Worm (Caenorhabditis elegans) whole organism, L1 larva: ENCODE data around the gene R07E4.1.

Experiments used
- C16A3.4 ChIP-seq: fragments of 150-350 bp; optimal IDR thresholded peaks from 2 replicates; lab custom pipeline; 2014; ENCODE audit warnings: missing biosample characterization, missing genetic modification characterization
- C34B4.2 ChIP-seq: sonication (generic microtip); optimal IDR thresholded peaks from 2 replicates; lab custom pipeline; 2017; ENCODE audit warnings: mild to moderate bottlenecking, missing genetic modification characterization, missing compliant biosample characterization
- Y116A8C.19 ChIP-seq: sonication (generic microtip); optimal IDR thresholded peaks from 2 replicates; lab custom pipeline; 2016; ENCODE audit warnings: missing compliant biosample characterization, missing genetic modification characterization, borderline replicate concordance
- ama-1 ChIP-seq: fragments of 150-350 bp; optimal IDR thresholded peaks from 2 replicates; lab custom pipeline; 2014
- blmp-1 ChIP-seq: fragments of 150-350 bp; optimal IDR thresholded peaks from 2 replicates; lab custom pipeline; 2014; ENCODE audit warnings: missing biosample characterization, missing genetic modification characterization
- ceh-8 ChIP-seq: fragments of 200-800 bp; sonication (Bioruptor generic); optimal IDR thresholded peaks from 2 replicates; lab custom pipeline; 2018; ENCODE audit warnings: mild to moderate bottlenecking, missing genetic modification characterization, moderate library complexity, missing compliant biosample characterization
- ceh-82 ChIP-seq, 3 experiments: fragments of 150-350 bp in 1 of 3; sonication (generic microtip) in 2 of 3; optimal IDR thresholded peaks; 2 replicates each; lab custom pipeline; 2014 to 2017; ENCODE audit warnings: missing biosample characterization in 3 of 3, missing genetic modification characterization in 3 of 3
- ceh-90 ChIP-seq: sonication (generic microtip); optimal IDR thresholded peaks from 2 replicates; lab custom pipeline; 2016; ENCODE audit warnings: missing genetic modification characterization, missing compliant biosample characterization
- ces-1 ChIP-seq: fragments of 150-350 bp; optimal IDR thresholded peaks from 2 replicates; lab custom pipeline; 2014; ENCODE audit warnings: missing biosample characterization, missing genetic modification reagents, missing genetic modification characterization
- efl-1 ChIP-seq, 4 experiments: fragments of 150-350 bp; optimal IDR thresholded peaks in 3 of 4; peaks in 1 of 4; 1 replicate in 1 of 4; 2 replicates in 3 of 4; lab custom pipeline; 2014; ENCODE audit warnings: missing biosample characterization in 2 of 4, missing genetic modification characterization in 2 of 4, missing genetic modification reagents in 2 of 4
- egl-13 ChIP-seq: sonication (generic microtip); optimal IDR thresholded peaks from 2 replicates; lab custom pipeline; 2016; ENCODE audit warnings: missing genotype, missing genetic modification reagents, missing genetic modification characterization, missing compliant biosample characterization
- egl-27 ChIP-seq, 2 experiments: fragments of 150-350 bp in 1 of 2; sonication (generic microtip); optimal IDR thresholded peaks; 3 replicates each; lab custom pipeline; 2017 to 2018; ENCODE audit warnings: missing biosample characterization in 2 of 2, missing genetic modification characterization in 2 of 2, missing genetic modification reagents in 2 of 2
- elt-2 ChIP-seq: sonication (generic microtip); optimal IDR thresholded peaks from 2 replicates; lab custom pipeline; 2016; ENCODE audit warnings: missing genetic modification characterization, mild to moderate bottlenecking, inconsistent platforms, missing compliant biosample characterization, missing genetic modification reagents
- elt-3 ChIP-seq, 6 experiments: fragments of 150-350 bp in 1 of 6; sonication (generic microtip); optimal IDR thresholded peaks; 2 replicates each; lab custom pipeline; 2017 to 2018; ENCODE audit warnings: missing biosample characterization in 6 of 6, missing genetic modification characterization in 6 of 6, inconsistent platforms in 1 of 6
- ets-5 ChIP-seq: fragments of 200-800 bp; sonication (Bioruptor generic); IDR thresholded peaks from 2 replicates; pipeline ENCODE4 v1.3.6; 2022; ENCODE audit warnings: missing genetic modification characterization, missing compliant biosample characterization
- fkh-10 ChIP-seq: sonication (generic microtip); optimal IDR thresholded peaks from 2 replicates; lab custom pipeline; 2017; ENCODE audit warnings: missing biosample characterization, missing genetic modification reagents, missing genetic modification characterization
- grh-1 ChIP-seq: fragments of 200-800 bp; sonication (Bioruptor generic); IDR thresholded peaks from 2 replicates; pipeline ENCODE4 v1.3.6; 2022; ENCODE audit warnings: missing genetic modification reagents, missing genetic modification characterization, missing compliant biosample characterization
- hlh-4 ChIP-seq: sonication (generic microtip); optimal IDR thresholded peaks from 2 replicates; lab custom pipeline; 2016; ENCODE audit warnings: mild to moderate bottlenecking, missing genetic modification characterization, missing compliant biosample characterization
- hpl-2 ChIP-seq: fragments of 150-350 bp; optimal IDR thresholded peaks from 2 replicates; lab custom pipeline; 2014; ENCODE audit warnings: missing biosample characterization, missing genetic modification reagents, missing genetic modification characterization
- irx-1 ChIP-seq: sonication (generic microtip); optimal IDR thresholded peaks from 2 replicates; lab custom pipeline; 2016; ENCODE audit warnings: missing genetic modification characterization, missing compliant biosample characterization
- isw-1 ChIP-seq: fragments of 200-800 bp; sonication (Bioruptor generic); IDR thresholded peaks from 2 replicates; pipeline ENCODE4 v1.3.6; 2022; ENCODE audit warnings: missing genetic modification characterization, missing compliant biosample characterization
- lin-14 ChIP-seq: fragments of 200-800 bp; sonication (Bioruptor generic); optimal IDR thresholded peaks from 2 replicates; lab custom pipeline; 2018; ENCODE audit warnings: mild to moderate bottlenecking, missing genetic modification characterization, moderate library complexity, missing compliant biosample characterization
- lin-15B ChIP-seq: fragments of 150-350 bp; sonication (generic microtip); optimal IDR thresholded peaks from 3 replicates; lab custom pipeline; 2014; ENCODE audit warnings: missing biosample characterization, missing genetic modification characterization
- lin-35 ChIP-seq, 2 experiments: fragments of 150-350 bp; optimal IDR thresholded peaks; 2 replicates each; lab custom pipeline; 2014; ENCODE audit warnings: missing biosample characterization in 2 of 2, missing genetic modification characterization in 2 of 2, missing genetic modification reagents in 2 of 2
- lin-39 ChIP-seq: fragments of 150-350 bp; optimal IDR thresholded peaks from 2 replicates; lab custom pipeline; 2014; ENCODE audit warnings: missing biosample characterization, missing genetic modification reagents, missing genetic modification characterization
- mef-2 ChIP-seq: fragments of 150-350 bp; optimal IDR thresholded peaks from 2 replicates; lab custom pipeline; 2014; ENCODE audit warnings: missing biosample characterization, missing genetic modification characterization
- mep-1 ChIP-seq: fragments of 150-350 bp; optimal IDR thresholded peaks from 2 replicates; lab custom pipeline; 2014; ENCODE audit warnings: missing biosample characterization, missing genetic modification characterization
- nhr-12 ChIP-seq: sonication (generic microtip); optimal IDR thresholded peaks from 2 replicates; lab custom pipeline; 2017; ENCODE audit warnings: missing biosample characterization, missing genetic modification characterization
- nhr-71 ChIP-seq: sonication (generic microtip); optimal IDR thresholded peaks from 2 replicates; lab custom pipeline; 2016; ENCODE audit warnings: mild to moderate bottlenecking, missing genetic modification characterization, moderate library complexity, missing compliant biosample characterization
- nhr-84 ChIP-seq: sonication (generic microtip); optimal IDR thresholded peaks from 2 replicates; lab custom pipeline; 2017; ENCODE audit warnings: missing biosample characterization, missing genetic modification characterization
- nhr-85 ChIP-seq: sonication (generic microtip); peaks from one replicate; lab custom pipeline; 2016; ENCODE audit warnings: missing genetic modification characterization, inconsistent platforms, missing compliant biosample characterization
- pag-3 ChIP-seq: sonication (generic microtip); optimal IDR thresholded peaks from 2 replicates; lab custom pipeline; 2017; ENCODE audit warnings: missing genetic modification characterization, mild to moderate bottlenecking, missing compliant biosample characterization, antibody characterized with exemption, borderline replicate concordance; ENCODE audit not compliant: insufficient read depth
- pax-3 ChIP-seq: fragments of 200-800 bp; sonication (Bioruptor generic); optimal IDR thresholded peaks from 2 replicates; lab custom pipeline; 2018; ENCODE audit warnings: mild to moderate bottlenecking, missing genetic modification characterization, moderate library complexity, missing compliant biosample characterization
- snpc-4 ChIP-seq: fragments of 150-350 bp; optimal IDR thresholded peaks from 2 replicates; lab custom pipeline; 2014; ENCODE audit warnings: missing biosample characterization, missing genetic modification characterization
- sup-37 ChIP-seq: fragments of 200-800 bp; sonication (Bioruptor generic); optimal IDR thresholded peaks from 2 replicates; lab custom pipeline; 2018; ENCODE audit warnings: mild to moderate bottlenecking, missing genetic modification characterization, missing compliant biosample characterization
- swsn-7 ChIP-seq: sonication (generic microtip); optimal IDR thresholded peaks from 2 replicates; lab custom pipeline; 2016; ENCODE audit warnings: missing genetic modification characterization, missing compliant biosample characterization
- tbx-2 ChIP-seq: sonication (generic microtip); optimal IDR thresholded peaks from 2 replicates; lab custom pipeline; 2016; ENCODE audit warnings: missing genetic modification characterization, missing compliant biosample characterization
- tlp-1 ChIP-seq: fragments of 150-350 bp; optimal IDR thresholded peaks from 2 replicates; lab custom pipeline; 2014; ENCODE audit warnings: missing biosample characterization, missing genetic modification characterization
- unc-130 ChIP-seq: fragments of 150-350 bp; optimal IDR thresholded peaks from 2 replicates; lab custom pipeline; 2017; ENCODE audit warnings: missing biosample characterization, missing genetic modification characterization, inconsistent platforms
- unc-30 ChIP-seq: sonication (generic microtip); optimal IDR thresholded peaks from 2 replicates; lab custom pipeline; 2017; ENCODE audit warnings: missing biosample characterization, missing genetic modification characterization
- unc-62 ChIP-seq: fragments of 150-350 bp; optimal IDR thresholded peaks from 2 replicates; lab custom pipeline; 2014; ENCODE audit warnings: missing biosample characterization, missing genetic modification reagents, missing genetic modification characterization
- unc-86 ChIP-seq: sonication (generic microtip); optimal IDR thresholded peaks from 2 replicates; lab custom pipeline; 2016; ENCODE audit warnings: missing genetic modification characterization, missing compliant biosample characterization
- zag-1 ChIP-seq: fragments of 150-350 bp; optimal IDR thresholded peaks from 2 replicates; lab custom pipeline; 2014; ENCODE audit warnings: missing biosample characterization, missing genetic modification characterization

The R07E4.1 gene

DNA sequence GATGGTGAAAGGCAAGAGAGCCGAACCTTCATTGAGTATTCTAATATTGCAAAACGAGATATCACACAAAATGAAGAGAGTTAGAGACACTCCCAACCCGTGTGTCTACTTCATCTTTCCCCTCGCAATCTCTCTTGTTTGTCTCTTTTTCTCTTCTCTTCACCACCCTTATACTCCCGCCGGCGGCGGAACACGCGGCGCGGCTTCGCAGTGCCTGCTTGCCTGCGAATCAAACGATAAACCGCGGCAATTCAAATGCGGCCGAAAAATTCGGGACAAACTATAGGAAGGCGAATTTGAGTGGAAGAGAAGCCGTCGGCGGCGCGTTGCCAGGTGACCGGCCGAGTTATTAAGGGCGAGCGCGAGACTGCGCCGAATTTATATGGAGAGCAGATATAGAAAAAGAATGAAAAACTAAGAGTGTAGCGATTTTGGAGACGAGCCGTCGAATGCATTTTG is 25.7 kb downstream of the R07E4.1 start, which contains the start of gene klp-13 (continued):
- no peak for TF ChIP-seq unc-30
- peak; percentile 41 for TF ChIP-seq sup-37 (GFP tag; lab: Kevin White, UChicago)
- TF ChIP-seq hpl-2 (GFP tag; lab: Kevin White, UChicago): no peak
- peak; percentile 85 for TF ChIP-seq mep-1 (tag; lab: Kevin White, UChicago)
- peak; percentile 85 for TF ChIP-seq pax-3
- TF ChIP-seq isw-1 (GFP tag; lab: Robert Waterston, UW): peak; percentile 55; the same call in 1 of the 2 replicates
- peak; percentile 72 for TF ChIP-seq fkh-10
- peak; percentile 72 to 90 (median 78) for TF ChIP-seq ceh-82 (tag; optimal IDR thresholded peaks at IDR 0.05; lab: Kevin White, UChicago)
- no peak for TF ChIP-seq hlh-4 (tag; lab: Kevin White, UChicago)
- peak; percentile 89 for TF ChIP-seq tbx-2 (tag; lab: Kevin White, UChicago)
- TF ChIP-seq nhr-85 (tag; lab: Kevin White, UChicago): peak; percentile 88
- peak; percentile 82 for TF ChIP-seq egl-13 (tag; lab: Kevin White, UChicago)
- peak; percentile 94 for TF ChIP-seq nhr-71 (tag; lab: Kevin White, UChicago)
- TF ChIP-seq Y116A8C.19 (tag; lab: Kevin White, UChicago): no peak
- peak; percentile 91 for TF ChIP-seq C16A3.4
- no peak for TF ChIP-seq ceh-90
- peak; percentile 88 for TF ChIP-seq swsn-7 (tag; lab: Kevin White, UChicago)
- no peak for TF ChIP-seq pag-3 (tag; lab: Kevin White, UChicago)
- TF ChIP-seq lin-39 (tag; lab: Kevin White, UChicago): peak; percentile 18
- TF ChIP-seq lin-35 (GFP tag; optimal IDR thresholded peaks at IDR 0.05; lab: Kevin White, UChicago): peak; percentile 92 to 97
- TF ChIP-seq blmp-1: peak; percentile 81
- TF ChIP-seq snpc-4 (tag; lab: Kevin White, UChicago): peak; percentile 5
- peak in 3 of 6 experiments; percentile 14 to 89 (median 20) for TF ChIP-seq elt-3 (tag; optimal IDR thresholded peaks at IDR 0.05; lab: Kevin White, UChicago)
- no peak for TF ChIP-seq tlp-1 (tag; lab: Kevin White, UChicago)
- peak; percentile 74 for TF ChIP-seq irx-1 (tag; lab: Kevin White, UChicago)
- peak; percentile 69 for TF ChIP-seq ceh-8
- peak; percentile 54 for TF ChIP-seq mef-2 (tag; lab: Kevin White, UChicago)
- no peak for TF ChIP-seq nhr-12 (tag; lab: Kevin White, UChicago)
- TF ChIP-seq ama-1 (lab: Kevin White, UChicago): peak; percentile 2
- TF ChIP-seq unc-86 (tag; lab: Kevin White, UChicago): peak; percentile 76
- peak; percentile 80 for TF ChIP-seq lin-15B
- TF ChIP-seq unc-130 (tag; lab: Kevin White, UChicago): peak; percentile 64

DNA sequence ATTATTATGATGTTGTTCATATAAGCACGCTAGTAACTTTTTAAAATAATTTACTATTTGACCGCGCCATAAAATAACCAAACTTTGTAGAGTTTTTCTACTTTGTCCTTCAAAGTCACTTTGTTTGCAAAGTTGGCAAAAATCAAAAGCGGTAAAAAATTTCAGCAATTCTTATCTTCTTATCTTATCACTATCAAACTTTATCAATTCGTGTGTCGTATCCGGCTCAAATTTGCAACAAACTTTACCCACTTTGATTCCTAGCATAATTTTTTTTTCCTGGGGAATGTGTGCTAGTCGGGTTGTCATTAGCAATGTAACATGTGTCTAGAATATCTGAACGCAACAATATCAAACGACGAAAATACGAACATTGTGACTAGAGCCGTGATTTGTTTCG is 26.8 kb downstream of the R07E4.1 start:
- TF ChIP-seq ces-1 (GFP tag; lab: Kevin White, UChicago) (no peak), blmp-1 (no peak), unc-86 (tag; lab: Kevin White, UChicago) (no peak), ets-5 (GFP tag; lab: Robert Waterston, UW) (no peak), efl-1 (optimal IDR thresholded peaks at IDR 0.05; lab: Kevin White, UChicago) (no peak), efl-1 (GFP tag; optimal IDR thresholded peaks at IDR 0.05 in 1 of 2; lab: Kevin White, UChicago) (peak in 1 of 2 experiments; percentile 17), hlh-4 (tag; lab: Kevin White, UChicago) (no peak), C34B4.2 (tag; lab: Kevin White, UChicago) (no peak), elt-2 (tag; lab: Kevin White, UChicago) (peak; percentile 72), unc-62 (GFP tag; lab: Kevin White, UChicago) (no peak)

DNA sequence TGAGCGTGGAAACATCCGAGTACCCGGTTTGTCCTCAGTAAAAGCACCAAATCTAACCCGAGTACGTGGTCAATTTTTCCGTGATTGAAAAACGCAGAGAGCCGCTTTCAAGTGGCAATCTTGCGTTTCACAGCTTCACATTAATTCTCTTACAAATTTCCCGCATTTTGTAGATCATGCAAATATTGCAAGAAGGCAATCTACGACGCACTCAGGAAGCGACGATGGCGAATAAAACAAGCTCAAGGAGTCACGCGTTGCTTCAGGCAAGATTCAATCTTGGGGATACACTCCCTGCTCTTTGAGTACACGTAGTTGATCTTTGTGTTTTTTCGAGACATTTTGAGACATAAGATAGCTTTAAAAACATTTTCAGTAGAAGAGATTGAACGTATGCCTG is 29.0 kb downstream of the R07E4.1 start:
- TF ChIP-seq nhr-84 (tag; lab: Kevin White, UChicago) (no peak), egl-27 (tag; optimal IDR thresholded peaks at IDR 0.05; lab: Kevin White, UChicago) (no peak), zag-1 (tag; lab: Kevin White, UChicago) (no peak), grh-1 (no peak), lin-14 (GFP tag; lab: Kevin White, UChicago) (peak; percentile 53), fkh-10 (peak; percentile 4)
- TF ChIP-seq, all 84 proteins: peak for 2
